Worm (Caenorhabditis elegans): ENCODE measurements around the gene Y24D9A.7.

Gene Y24D9A.7

ce11 chrIV:4388854-4389253 is 16.1 kb downstream of the Y24D9A.7 start (continued):
- TF ChIP-seq pbrm-1 (GFP tag; IDR thresholded peaks at IDR 0.05) (peak; percentile 57; the same call in 1 of the 2 replicates), snpc-4 (GFP tag; optimal IDR thresholded peaks at IDR 0.05) (peak; percentile 6), snpc-4 (tag; optimal IDR thresholded peaks at IDR 0.05) (peak in 2 of 4 experiments; percentile 42 to 53), ceh-100 (GFP tag; IDR thresholded peaks at IDR 0.05) (peak; percentile 81), athp-1 (tag; optimal IDR thresholded peaks at IDR 0.05) (peak; percentile 55), ceh-58 (GFP tag; IDR thresholded peaks at IDR 0.05) (peak; percentile 82), ceh-91 (GFP tag; IDR thresholded peaks at IDR 0.05) (peak; percentile 21; the same call in 1 of the 2 replicates), tbp1 (GFP tag; optimal IDR thresholded peaks at IDR 0.05) (peak; percentile 59)

ce11 chrIV:4386351-4386750 is 18.6 kb downstream of the Y24D9A.7 start, which contains the start of gene tald-1:
Gene tald-1 (plus strand): TSS chrIV:4386651.
- TF ChIP-seq snpc-4 (GFP tag; optimal IDR thresholded peaks at IDR 0.05): no peak
- TF ChIP-seq snpc-4 (tag; optimal IDR thresholded peaks at IDR 0.05): peak in 1 of 4 experiments; percentile 7
- TF ChIP-seq lin-35 (GFP tag; optimal IDR thresholded peaks at IDR 0.05): no peak
- no peak for TF ChIP-seq cebp-2 (GFP tag; IDR thresholded peaks at IDR 0.05)
- no peak for TF ChIP-seq ama-1 (optimal IDR thresholded peaks at IDR 0.05)
- peak; percentile 5 to 29 for TF ChIP-seq ama-1 (GFP tag; optimal IDR thresholded peaks at IDR 0.05)
- TF ChIP-seq nhr-80 (tag; optimal IDR thresholded peaks at IDR 0.05): peak; percentile 14
- no peak for TF ChIP-seq madf-3 (GFP tag; IDR thresholded peaks at IDR 0.05)
- TF ChIP-seq B0019.2 (GFP tag; conservative IDR thresholded peaks at IDR 0.05): no peak
- no peak for TF ChIP-seq F39B2.1 (GFP tag; IDR thresholded peaks at IDR 0.05)

- no peak for TF ChIP-seq attf-6 (GFP tag; IDR thresholded peaks at IDR 0.05)
- TF ChIP-seq unc-130 (GFP tag; optimal IDR thresholded peaks at IDR 0.05): no peak
- TF ChIP-seq ccch-3 (GFP tag; optimal IDR thresholded peaks at IDR 0.05): no peak
- no peak for TF ChIP-seq nfya-2 (GFP tag; IDR thresholded peaks at IDR 0.05)
- TF ChIP-seq ekl-4 (GFP tag; IDR thresholded peaks at IDR 0.05): no peak
- no peak for TF ChIP-seq Y56A3A.18 (GFP tag; IDR thresholded peaks at IDR 0.05)
- 0 out of 2 replicates have a peak, but pooled peaks have one; percentile 8 for TF ChIP-seq zfh-2 (GFP tag; conservative IDR thresholded peaks at IDR 0.05)
- no peak for TF ChIP-seq him-1 (tag; optimal IDR thresholded peaks at IDR 0.05)
Observed at ce11 chrIV:4369116-4369515, 35.9 kb downstream of the Y24D9A.7 start.

- TF ChIP-seq nhr-27 (tag; optimal IDR thresholded peaks at IDR 0.05) (no peak), ceh-27 (GFP tag; optimal IDR thresholded peaks at IDR 0.05) (no peak), tlf-1 (GFP tag; optimal IDR thresholded peaks at IDR 0.05) (no peak), attf-3 (GFP tag; conservative IDR thresholded peaks at IDR 0.05) (no peak), ztf-28 (GFP tag; IDR thresholded peaks at IDR 0.05) (no peak), rcor-1 (GFP tag; IDR thresholded peaks at IDR 0.05) (no peak), dpff-1 (tag; optimal IDR thresholded peaks at IDR 0.05) (no peak), nfya-2 (GFP tag; IDR thresholded peaks at IDR 0.05) (no peak), F22D6.2 (tag; optimal IDR thresholded peaks at IDR 0.05) (no peak), aptf-3 (GFP tag; IDR thresholded peaks at IDR 0.05) (no peak), F57A8.1 (GFP tag; optimal IDR thresholded peaks at IDR 0.05) (no peak), him-1 (tag; optimal IDR thresholded peaks at IDR 0.05) (no peak), rpc-1 (optimal IDR thresholded peaks at IDR 0.05) (no peak), rpc-1 (tag; optimal IDR thresholded peaks at IDR 0.05) (no peak), attf-5 (GFP tag; optimal IDR thresholded peaks at IDR 0.05) (peak; percentile 12), madf-10 (tag; optimal IDR thresholded peaks at IDR 0.05) (no peak), nhr-179 (tag; optimal IDR thresholded peaks at IDR 0.05) (no peak), ztf-6 (GFP tag; IDR thresholded peaks at IDR 0.05) (no peak), zfh-2 (GFP tag; conservative IDR thresholded peaks at IDR 0.05) (no peak), hsf-1 (GFP tag; IDR thresholded peaks at IDR 0.05) (no peak), F10E7.11 (tag; optimal IDR thresholded peaks at IDR 0.05) (no peak), lsy-27 (tag; optimal IDR thresholded peaks at IDR 0.05; ENCODE audit: borderline replicate concordance, insufficient read depth) (no peak), F39B2.1 (GFP tag; IDR thresholded peaks at IDR 0.05) (no peak), lin-40 (tag; optimal IDR thresholded peaks at IDR 0.05) (no peak), egl-18 (GFP tag; IDR thresholded peaks at IDR 0.05) (no peak), nfya-1 (tag; optimal IDR thresholded peaks at IDR 0.05; ENCODE audit: borderline replicate concordance, insufficient read depth) (no peak)
Observed at ce11 chrIV:4360497-4360896, 44.5 kb downstream of the Y24D9A.7 start, which contains the start of gene F55F10.1. Gene F55F10.1 (plus strand): TSS chrIV:4360837.

Data from whole organism, young adult.